Fruit fly (Drosophila melanogaster) whole organism, embryonic: Measurements from ENCODE around the gene CG6136.

ENCODE experiments used
- B-H2 ChIP-seq: fragments of 200-800 bp; sonication (Bioruptor generic); optimal IDR thresholded peaks from 2 replicates; lab custom pipeline; 2018; ENCODE audit warnings: missing biosample characterization, mild to moderate bottlenecking, missing genetic modification characterization
- CG1233 ChIP-seq: fragments of 200-800 bp; sonication (Bioruptor generic); optimal IDR thresholded peaks from 4 replicates; lab custom pipeline; 2018; ENCODE audit warnings: missing biosample characterization, mild to moderate bottlenecking, missing genetic modification characterization
- CG13775 ChIP-seq: fragments of 200-800 bp; sonication (Bioruptor generic); optimal IDR thresholded peaks from 3 replicates; lab custom pipeline; 2017; ENCODE audit warnings: missing biosample characterization, mild to moderate bottlenecking, missing genetic modification characterization
- CG14710 ChIP-seq: fragments of 200-800 bp; sonication (Bioruptor generic); optimal IDR thresholded peaks from 3 replicates; lab custom pipeline; 2019; ENCODE audit warnings: missing biosample characterization, mild to moderate bottlenecking, missing genetic modification characterization, moderate library complexity
- CG16779 ChIP-seq: fragments of 200-800 bp; sonication (Bioruptor generic); IDR thresholded peaks from 2 replicates; pipeline ENCODE4 v1.3.6; 2022; ENCODE audit warnings: missing biosample characterization, missing genetic modification characterization
- CG17361 ChIP-seq: fragments of 200-800 bp; sonication (Bioruptor generic); IDR thresholded peaks from 3 replicates; pipeline ENCODE4 v1.3.6; 2022; ENCODE audit warnings: missing biosample characterization, missing genetic modification characterization
- CG17802 ChIP-seq: fragments of 200-800 bp; sonication (Bioruptor generic); optimal IDR thresholded peaks from 2 replicates; lab custom pipeline; 2018; ENCODE audit warnings: missing biosample characterization, mild to moderate bottlenecking, missing genetic modification characterization, moderate library complexity
- CG1792 ChIP-seq: fragments of 200-800 bp; sonication (Bioruptor generic); optimal IDR thresholded peaks from 2 replicates; lab custom pipeline; 2016; ENCODE audit warnings: missing biosample characterization, missing genetic modification characterization
- CG2120 ChIP-seq: fragments of 200-800 bp; sonication (Bioruptor generic); optimal IDR thresholded peaks from 3 replicates; lab custom pipeline; 2016; ENCODE audit warnings: missing biosample characterization, missing genetic modification characterization
- CG30020 ChIP-seq: fragments of 200-800 bp; optimal IDR thresholded peaks from 2 replicates; lab custom pipeline; 2019; ENCODE audit warnings: missing biosample characterization, mild to moderate bottlenecking, missing genetic modification characterization, moderate library complexity
- CG32532 ChIP-seq: fragments of 200-800 bp; sonication (Bioruptor generic); IDR thresholded peaks from 2 replicates; pipeline ENCODE4 v1.3.6; 2022; ENCODE audit warnings: missing biosample characterization, missing genetic modification characterization
- CG33557 ChIP-seq: fragments of 200-800 bp; sonication (Bioruptor generic); optimal IDR thresholded peaks from 2 replicates; lab custom pipeline; 2019; ENCODE audit warnings: missing biosample characterization, mild to moderate bottlenecking, missing genetic modification characterization, moderate library complexity
- CG3407 ChIP-seq: fragments of 200-800 bp; sonication (Bioruptor generic); optimal IDR thresholded peaks from 2 replicates; lab custom pipeline; 2018; ENCODE audit warnings: missing biosample characterization, mild to moderate bottlenecking, missing genetic modification characterization
- CG34422 ChIP-seq: fragments of 200-800 bp; sonication (Bioruptor generic); IDR thresholded peaks from 3 replicates; pipeline ENCODE4 v1.3.6; 2022; ENCODE audit warnings: missing biosample characterization, missing genetic modification characterization
- CG4360 ChIP-seq: fragments of 200-800 bp; sonication (Bioruptor generic); IDR thresholded peaks from 2 replicates; pipeline ENCODE4 v1.3.6; 2022; ENCODE audit warnings: missing biosample characterization, missing genetic modification characterization
- CG4404 ChIP-seq: fragments of 200-800 bp; sonication (Bioruptor generic); IDR thresholded peaks from 2 replicates; pipeline ENCODE4 v1.3.6; 2022; ENCODE audit warnings: missing biosample characterization, missing genetic modification characterization
- CG4854 ChIP-seq: fragments of 200-800 bp; sonication (Bioruptor generic); optimal IDR thresholded peaks from 2 replicates; lab custom pipeline; 2016; ENCODE audit warnings: missing biosample characterization, missing genetic modification characterization, inconsistent platforms
- CG5953 ChIP-seq: fragments of 200-800 bp; sonication (Bioruptor generic); IDR thresholded peaks from 2 replicates; pipeline ENCODE4 v1.3.6; 2022; ENCODE audit warnings: missing biosample characterization, missing genetic modification characterization
- CG6272 ChIP-seq: fragments of 200-800 bp; sonication (Bioruptor generic); IDR thresholded peaks from 2 replicates; pipeline ENCODE4 v1.3.6; 2022; ENCODE audit warnings: missing biosample characterization, missing genetic modification characterization
- CG9797 ChIP-seq: fragments of 200-800 bp; sonication (Bioruptor generic); optimal IDR thresholded peaks from 3 replicates; lab custom pipeline; 2018; ENCODE audit warnings: missing biosample characterization, mild to moderate bottlenecking, missing genetic modification characterization
- CTCF ChIP-seq: fragments of 200-800 bp; sonication (Bioruptor generic); optimal IDR thresholded peaks from 2 replicates; lab custom pipeline; 2017; ENCODE audit warnings: missing biosample characterization, mild to moderate bottlenecking, missing genetic modification characterization, moderate library complexity
- Dll ChIP-seq: fragments of 200-800 bp; sonication (Bioruptor generic); IDR thresholded peaks from 4 replicates; pipeline ENCODE4 v1.3.6; 2022; ENCODE audit warnings: missing biosample characterization, missing genetic modification characterization; ENCODE audit not compliant: partially characterized antibody
- Ets97D ChIP-seq: fragments of 200-800 bp; sonication (Bioruptor generic); optimal IDR thresholded peaks from 3 replicates; lab custom pipeline; 2016; ENCODE audit warnings: missing biosample characterization, missing genetic modification characterization
- Fer1 ChIP-seq: fragments of 200-800 bp; sonication (Bioruptor generic); optimal IDR thresholded peaks from 2 replicates; lab custom pipeline; 2017; ENCODE audit warnings: missing biosample characterization, mild to moderate bottlenecking, missing genetic modification characterization
- HHEX ChIP-seq: fragments of 200-800 bp; sonication (Bioruptor generic); optimal IDR thresholded peaks from 3 replicates; lab custom pipeline; 2017; ENCODE audit warnings: missing biosample characterization, mild to moderate bottlenecking, missing genetic modification characterization, missing genetic modification reagents
- NC2β ChIP-seq: fragments of 200-800 bp; sonication (Bioruptor generic); optimal IDR thresholded peaks from 2 replicates; lab custom pipeline; 2016; ENCODE audit warnings: missing biosample characterization, missing genetic modification characterization
- NK7.1 ChIP-seq: fragments of 200-800 bp; sonication (Bioruptor generic); optimal IDR thresholded peaks from 3 replicates; lab custom pipeline; 2016; ENCODE audit warnings: missing biosample characterization, missing genetic modification characterization
- Side ChIP-seq: fragments of 200-800 bp; sonication (Bioruptor generic); optimal IDR thresholded peaks from 2 replicates; lab custom pipeline; 2016; ENCODE audit warnings: missing biosample characterization, missing genetic modification characterization
- aop ChIP-seq: fragments of 200-800 bp; sonication (Bioruptor generic); IDR thresholded peaks from 2 replicates; pipeline ENCODE4 v1.3.6; 2022; ENCODE audit warnings: missing biosample characterization, missing genetic modification characterization
- bbx ChIP-seq: fragments of 200-800 bp; sonication (Bioruptor generic); IDR thresholded peaks from 2 replicates; pipeline ENCODE4 v1.3.6; 2022; ENCODE audit warnings: missing biosample characterization, missing genetic modification characterization; ENCODE audit not compliant: partially characterized antibody
- bsh ChIP-seq, 2 experiments: fragments of 200-800 bp; sonication (Bioruptor generic); optimal IDR thresholded peaks; 2 replicates each; lab custom pipeline; 2017 to 2018; ENCODE audit warnings: mild to moderate bottlenecking in 2 of 2, missing biosample characterization in 2 of 2, missing genetic modification characterization in 2 of 2, moderate library complexity in 1 of 2
- cas ChIP-seq: fragments of 200-800 bp; sonication (Bioruptor generic); IDR thresholded peaks from 2 replicates; pipeline ENCODE4 v1.3.6; 2022; ENCODE audit warnings: missing biosample characterization, missing genetic modification characterization
- caup ChIP-seq: fragments of 200-800 bp; sonication (Bioruptor generic); optimal IDR thresholded peaks from 3 replicates; lab custom pipeline; 2017; ENCODE audit warnings: missing biosample characterization, mild to moderate bottlenecking, missing genetic modification characterization, moderate library complexity; ENCODE audit not compliant: severe bottlenecking
- dan ChIP-seq: fragments of 200-800 bp; sonication (Bioruptor generic); IDR thresholded peaks from 2 replicates; pipeline ENCODE4 v1.3.6; 2022; ENCODE audit warnings: missing biosample characterization, missing genetic modification characterization
- danr ChIP-seq: fragments of 200-800 bp; sonication (Bioruptor generic); IDR thresholded peaks from 2 replicates; pipeline ENCODE4 v1.3.6; 2022; ENCODE audit warnings: missing biosample characterization, missing genetic modification characterization
- dm ChIP-seq: fragments of 200-800 bp; sonication (Bioruptor generic); optimal IDR thresholded peaks from 3 replicates; lab custom pipeline; 2016; ENCODE audit warnings: missing biosample characterization, missing genetic modification characterization
- eyg ChIP-seq: fragments of 200-800 bp; sonication (Bioruptor generic); optimal IDR thresholded peaks from 3 replicates; lab custom pipeline; 2016; ENCODE audit warnings: missing biosample characterization, missing genetic modification characterization
- fd96Cb ChIP-seq: fragments of 200-800 bp; sonication (Bioruptor generic); optimal IDR thresholded peaks from 2 replicates; lab custom pipeline; 2018; ENCODE audit warnings: missing biosample characterization, mild to moderate bottlenecking, missing genetic modification characterization, moderate library complexity
- gro ChIP-seq: fragments of 200-800 bp; sonication (Bioruptor generic); optimal IDR thresholded peaks from 2 replicates; lab custom pipeline; 2016; ENCODE audit warnings: missing biosample characterization, missing genetic modification characterization
- her ChIP-seq: fragments of 200-800 bp; sonication (Bioruptor generic); optimal IDR thresholded peaks from 2 replicates; lab custom pipeline; 2016; ENCODE audit warnings: missing biosample characterization, missing genetic modification characterization
- jumu ChIP-seq: fragments of 200-800 bp; sonication (Bioruptor generic); optimal IDR thresholded peaks from 3 replicates; lab custom pipeline; 2016; ENCODE audit warnings: missing biosample characterization, missing genetic modification characterization
- lola ChIP-seq, 3 experiments: fragments of >200 bp in 2 of 3; fragments of 200-800 bp in 1 of 3; sonication (Bioruptor generic) in 1 of 3; optimal IDR thresholded peaks; 2 replicates each; lab custom pipeline; 2017 to 2019; ENCODE audit warnings: missing biosample characterization in 3 of 3, missing genetic modification characterization in 3 of 3, mild to moderate bottlenecking in 1 of 3, moderate library complexity in 1 of 3
- luna ChIP-seq: fragments of 200-800 bp; sonication (Bioruptor generic); optimal IDR thresholded peaks from 2 replicates; lab custom pipeline; 2016; ENCODE audit warnings: missing biosample characterization, missing genetic modification characterization
- mirr ChIP-seq: fragments of 200-800 bp; sonication (Bioruptor generic); optimal IDR thresholded peaks from 3 replicates; lab custom pipeline; 2018; ENCODE audit warnings: missing biosample characterization, mild to moderate bottlenecking, missing genetic modification characterization
- nerfin-1 ChIP-seq: fragments of 200-800 bp; sonication (Bioruptor generic); optimal IDR thresholded peaks from 3 replicates; lab custom pipeline; 2019; ENCODE audit warnings: missing biosample characterization, mild to moderate bottlenecking, missing genetic modification characterization, moderate library complexity
- pho ChIP-seq: fragments of 200-800 bp; sonication (Bioruptor generic); optimal IDR thresholded peaks from 2 replicates; lab custom pipeline; 2016; ENCODE audit warnings: missing biosample characterization, missing genetic modification characterization
- tna ChIP-seq: fragments of 200-800 bp; sonication (Bioruptor generic); IDR thresholded peaks from 2 replicates; pipeline ENCODE4 v1.3.6; 2022; ENCODE audit warnings: missing biosample characterization, missing genetic modification characterization; ENCODE audit not compliant: partially characterized antibody
- twi ChIP-seq: fragments of 200-800 bp; optimal IDR thresholded peaks from 2 replicates; lab custom pipeline; 2019; ENCODE audit warnings: missing biosample characterization, mild to moderate bottlenecking, missing genetic modification characterization, moderate library complexity
- wek ChIP-seq: fragments of 200-800 bp; sonication (Bioruptor generic); optimal IDR thresholded peaks from 3 replicates; lab custom pipeline; 2018; ENCODE audit warnings: missing biosample characterization, mild to moderate bottlenecking, missing genetic modification characterization, moderate library complexity
- zen ChIP-seq: fragments of 200-800 bp; sonication (Bioruptor generic); optimal IDR thresholded peaks from 3 replicates; lab custom pipeline; 2018; ENCODE audit warnings: missing biosample characterization, mild to moderate bottlenecking, missing genetic modification characterization, moderate library complexity

The CG6136 gene

DNA sequence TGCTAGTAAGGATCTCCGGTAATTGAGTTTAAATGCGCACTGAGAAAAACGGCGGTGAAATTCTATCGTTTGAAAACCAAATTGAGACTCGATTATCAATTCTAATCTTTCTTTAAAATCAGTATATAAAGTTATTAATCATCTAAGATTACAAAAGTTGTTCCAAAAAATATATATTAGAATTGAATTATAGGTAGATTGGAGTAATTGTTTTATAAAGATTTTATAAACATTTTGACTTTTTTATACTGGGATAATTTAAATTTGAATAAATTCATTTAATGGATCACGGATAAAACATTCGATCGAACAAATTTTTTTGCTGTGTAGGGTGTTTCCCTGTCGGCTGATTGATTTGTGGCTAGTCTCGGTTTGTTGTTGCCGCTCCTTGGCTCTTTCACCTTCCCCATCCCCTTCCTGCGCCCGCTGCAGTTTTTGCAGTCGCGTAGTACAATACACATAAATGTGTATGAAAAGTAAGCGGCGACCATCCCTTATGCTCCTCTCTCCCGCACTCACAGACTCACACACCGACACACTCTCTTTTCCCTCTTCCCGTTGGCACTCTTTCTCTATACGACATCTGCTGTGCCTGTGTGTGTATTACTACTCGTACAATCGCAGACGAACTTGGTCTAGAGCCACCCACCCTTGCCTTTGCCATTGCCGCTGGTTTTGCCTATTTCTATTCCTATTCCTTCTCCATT lies 47.0 kb upstream of the CG6136 start (continued):
- TF ChIP-seq wek: no peak
- TF ChIP-seq CG16779 (GFP tag; lab: Robert Waterston, UW): no peak
- no peak for TF ChIP-seq tna
- TF ChIP-seq NK7.1: no peak
- TF ChIP-seq HHEX (GFP tag; lab: Kevin White, UChicago): peak; percentile 39
- no peak for TF ChIP-seq eyg (GFP tag; lab: Kevin White, UChicago)
- no peak for TF ChIP-seq her (GFP tag; lab: Kevin White, UChicago)
- TF ChIP-seq lola (GFP tag; optimal IDR thresholded peaks at IDR 0.05; lab: Kevin White, UChicago): peak in 1 of 3 experiments; percentile 96
- TF ChIP-seq bsh (GFP tag; optimal IDR thresholded peaks at IDR 0.05; lab: Kevin White, UChicago): peak in 1 of 2 experiments; percentile 82
- peak; percentile 48 for TF ChIP-seq twi (tag; lab: Kevin White, UChicago)
- TF ChIP-seq CG17361 (GFP tag; lab: Robert Waterston, UW): peak; percentile 94
- no peak for TF ChIP-seq aop
- TF ChIP-seq CG1792 (GFP tag; lab: Kevin White, UChicago): no peak
- TF ChIP-seq CG4854 (GFP tag; lab: Kevin White, UChicago): no peak
- TF ChIP-seq NC2β: no peak
- no peak for TF ChIP-seq CG17802
- peak; percentile 66 for TF ChIP-seq CG1233 (GFP tag; lab: Kevin White, UChicago)
- no peak for TF ChIP-seq jumu
- TF ChIP-seq CG34422: no peak
- no peak for TF ChIP-seq gro (GFP tag; lab: Kevin White, UChicago)
- peak; percentile 42 for TF ChIP-seq caup (GFP tag; lab: Kevin White, UChicago)
- TF ChIP-seq luna (GFP tag; lab: Kevin White, UChicago): no peak
- peak; percentile 43 for TF ChIP-seq CG30020 (tag; lab: Kevin White, UChicago)
- 0 out of 2 replicates have a peak, but pooled peaks have one; percentile 13 for TF ChIP-seq CG32532
- TF ChIP-seq CG9797 (GFP tag; lab: Kevin White, UChicago): no peak
- no peak for TF ChIP-seq CG5953 (GFP tag; lab: Robert Waterston, UW)
- TF ChIP-seq CG3407 (GFP tag; lab: Kevin White, UChicago): peak; percentile 70
- TF ChIP-seq Side: no peak
- TF ChIP-seq nerfin-1 (tag; lab: Kevin White, UChicago): peak; percentile 24
- TF ChIP-seq CG13775: peak; percentile 83
- peak; percentile 75 for TF ChIP-seq fd96Cb (tag; lab: Kevin White, UChicago)
- peak; percentile 55 for TF ChIP-seq Fer1 (GFP tag; lab: Kevin White, UChicago)
- peak; percentile 90 for TF ChIP-seq CG14710 (tag; lab: Kevin White, UChicago)
- no peak for TF ChIP-seq Dll (GFP tag; lab: Robert Waterston, UW)
- TF ChIP-seq CG4360 (GFP tag; lab: Robert Waterston, UW): peak; percentile 83
- TF ChIP-seq B-H2: no peak
- no peak for TF ChIP-seq bbx (GFP tag; lab: Robert Waterston, UW)
- TF ChIP-seq pho (GFP tag; lab: Kevin White, UChicago): no peak
- peak; percentile 89 for TF ChIP-seq CG33557 (GFP tag; lab: Kevin White, UChicago)
- TF ChIP-seq dan (GFP tag; lab: Robert Waterston, UW): no peak
- TF ChIP-seq mirr (GFP tag; lab: Kevin White, UChicago): no peak
- TF ChIP-seq CTCF (GFP tag; lab: Kevin White, UChicago): no peak
- TF ChIP-seq dm (GFP tag; lab: Kevin White, UChicago): no peak
- no peak for TF ChIP-seq danr (GFP tag; lab: Robert Waterston, UW)
- TF ChIP-seq Ets97D (GFP tag; lab: Kevin White, UChicago): no peak
- TF ChIP-seq zen: peak; percentile 87
- TF ChIP-seq CG2120 (GFP tag; lab: Kevin White, UChicago): peak; percentile 32
- peak; percentile 83 for TF ChIP-seq CG4404 (GFP tag; lab: Robert Waterston, UW)
- TF ChIP-seq CG6272 (GFP tag; lab: Robert Waterston, UW): no peak
- TF ChIP-seq cas: no peak
